Fruit fly (Drosophila melanogaster) ovary, adult (tissue): Measurements from ENCODE around the gene Prosbeta5R2.

ENCODE experiments used
- CG17801 ChIP-seq: fragments of 200-800 bp; optimal IDR thresholded peaks from 2 replicates; lab custom pipeline; 2019; ENCODE audit warnings: missing biosample characterization, mild to moderate bottlenecking, missing genetic modification characterization, moderate library complexity; ENCODE audit not compliant: partially characterized antibody

Gene Prosbeta5R2

dm6 chr2L:18011375-18011774 is 21.2 kb downstream of the Prosbeta5R2 start, which contains the start of gene elfless:
Gene elfless (minus strand): TSS chr2L:18011475.
- no peak for TF ChIP-seq CG17801 (GFP tag; lab: Kevin White, UChicago)

dm6 chr2L:18012168-18012567 is 21.9 kb downstream of the Prosbeta5R2 start, which contains the start of gene rdo:
Gene rdo (plus strand): TSS chr2L:18012380.
- TF ChIP-seq CG17801 (GFP tag; lab: Kevin White, UChicago) = no peak

dm6 chr2L:18032741-18033140 is 42.5 kb downstream of the Prosbeta5R2 start:
- TF ChIP-seq CG17801 (GFP tag; lab: Kevin White, UChicago) = no peak
